Worm (Caenorhabditis elegans): ENCODE measurements around the gene F14D7.14.

Gene F14D7.14

ce11 chrV:14312695-14313094, 3.0 kb downstream of the F14D7.14 start, which contains the start of gene F14D7.8:
Gene F14D7.8, minus strand, starts transcription at chrV:14312795.
- TF ChIP-seq tlp-1 (tag; optimal IDR thresholded peaks at IDR 0.05) (no peak), efl-1 (optimal IDR thresholded peaks at IDR 0.05) (no peak), efl-1 (GFP tag; optimal IDR thresholded peaks at IDR 0.05 in 1 of 2) (no peak), grh-1 (GFP tag; IDR thresholded peaks at IDR 0.05) (no peak), tbx-2 (tag; optimal IDR thresholded peaks at IDR 0.05) (no peak), egl-13 (tag; optimal IDR thresholded peaks at IDR 0.05) (no peak), zip-4 (GFP tag; optimal IDR thresholded peaks at IDR 0.05) (no peak), aha-1 (tag; optimal IDR thresholded peaks at IDR 0.05) (no peak), pag-3 (tag; optimal IDR thresholded peaks at IDR 0.05; ENCODE audit: borderline replicate concordance, insufficient read depth) (no peak), dsc-1 (tag; optimal IDR thresholded peaks at IDR 0.05) (no peak), aly-2 (tag; optimal IDR thresholded peaks at IDR 0.05) (no peak), mdl-1 (tag; optimal IDR thresholded peaks at IDR 0.05) (no peak), zag-1 (tag; optimal IDR thresholded peaks at IDR 0.05) (no peak), hlh-4 (tag; optimal IDR thresholded peaks at IDR 0.05) (no peak), swsn-7 (tag; optimal IDR thresholded peaks at IDR 0.05) (no peak), pqm-1 (tag; optimal IDR thresholded peaks at IDR 0.05) (no peak), irx-1 (tag; optimal IDR thresholded peaks at IDR 0.05) (no peak), lin-13 (GFP tag; optimal IDR thresholded peaks at IDR 0.05) (no peak), elt-3 (tag; optimal IDR thresholded peaks at IDR 0.05) (no peak)

ce11 chrV:14314236-14314635, 4.5 kb downstream of the F14D7.14 start, which contains the start of gene F47B8.1:
Gene F47B8.1, minus strand, starts transcription at chrV:14314336.
- TF ChIP-seq nhr-85 (tag) = peak; percentile 16
- no peak for TF ChIP-seq C34B4.2 (tag; optimal IDR thresholded peaks at IDR 0.05)
- TF ChIP-seq lin-39 (tag; optimal IDR thresholded peaks at IDR 0.05) = no peak

- TF ChIP-seq sptf-1 (tag; optimal IDR thresholded peaks at IDR 0.05) (no peak), fos-1 (tag; optimal IDR thresholded peaks at IDR 0.05) (no peak), nhr-85 (tag) (no peak), sup-37 (GFP tag; optimal IDR thresholded peaks at IDR 0.05) (no peak), efl-3 (GFP tag; optimal IDR thresholded peaks at IDR 0.05) (no peak), mef-2 (tag; optimal IDR thresholded peaks at IDR 0.05) (no peak), nhr-28 (tag; optimal IDR thresholded peaks at IDR 0.05) (no peak), nhr-84 (tag; optimal IDR thresholded peaks at IDR 0.05) (no peak), vab-15 (tag; optimal IDR thresholded peaks at IDR 0.05) (no peak), fkh-4 (tag; optimal IDR thresholded peaks at IDR 0.05; ENCODE audit: borderline replicate concordance) (no peak), mdl-1 (tag; optimal IDR thresholded peaks at IDR 0.05) (no peak)
These were observed 6.8 kb downstream of the F14D7.14 start, which contains the start of gene F47B8.2 for ce11 chrV:14316525-14316924. Gene F47B8.2, minus strand, starts transcription at chrV:14316625.

- TF ChIP-seq efl-1 (optimal IDR thresholded peaks at IDR 0.05) (no peak), efl-1 (GFP tag; optimal IDR thresholded peaks at IDR 0.05 in 1 of 2) (peak in 1 of 2 experiments; percentile 2), lin-14 (GFP tag; optimal IDR thresholded peaks at IDR 0.05) (peak; percentile 62), pqm-1 (tag; optimal IDR thresholded peaks at IDR 0.05) (no peak), lsy-2 (tag; optimal IDR thresholded peaks at IDR 0.05) (peak in 1 of 2 experiments; percentile 23)
These were observed 7.5 kb downstream of the F14D7.14 start for ce11 chrV:14317204-14317603.

- no peak for TF ChIP-seq mep-1 (tag; optimal IDR thresholded peaks at IDR 0.05)
- no peak for TF ChIP-seq nhr-19 (GFP tag; conservative IDR thresholded peaks at IDR 0.05)
- peak; percentile 3 for TF ChIP-seq ceh-90 (tag; optimal IDR thresholded peaks at IDR 0.05)
- TF ChIP-seq fkh-8 (tag; optimal IDR thresholded peaks at IDR 0.05) = peak; percentile 66
- TF ChIP-seq pax-3 (tag; optimal IDR thresholded peaks at IDR 0.05) = peak; percentile 54
These were observed 7.9 kb downstream of the F14D7.14 start for ce11 chrV:14317621-14318020.

Data from whole organism, L1 larva.